Worm (Caenorhabditis elegans): Measurements from ENCODE around the gene Y44A6D.1.

- TF ChIP-seq fos-1 (tag; optimal IDR thresholded peaks at IDR 0.05): no peak
- no peak for TF ChIP-seq nhr-237 (tag; optimal IDR thresholded peaks at IDR 0.05)
- peak; percentile 95 for TF ChIP-seq blmp-1 (tag; optimal IDR thresholded peaks at IDR 0.05)
- TF ChIP-seq nhr-90 (tag; optimal IDR thresholded peaks at IDR 0.05; ENCODE audit: poor library complexity): no peak
- TF ChIP-seq nhr-11 (tag; optimal IDR thresholded peaks at IDR 0.05): no peak
- no peak for TF ChIP-seq unc-130 (tag; optimal IDR thresholded peaks at IDR 0.05)
- TF ChIP-seq hlh-4 (tag; optimal IDR thresholded peaks at IDR 0.05): no peak
These were observed 45.5 kb downstream of the Y44A6D.1 start, which contains the start of gene dnj-25 for ce11 chrV:20744290-20744837.

All from whole organism, L1 larva.